Fruit fly (Drosophila melanogaster) whole organism, adult: Measurements from ENCODE around the gene Acat1.

ENCODE experiments used
- CG11617 ChIP-seq: fragments of 200-800 bp; sonication (Bioruptor generic); optimal IDR thresholded peaks from 2 replicates; lab custom pipeline; 2017; ENCODE audit warnings: mild to moderate bottlenecking, missing biosample characterization, missing genetic modification reagents, missing genetic modification characterization
- CG12768 ChIP-seq: fragments of 200-800 bp; sonication (Bioruptor generic); optimal IDR thresholded peaks from 2 replicates; lab custom pipeline; 2017; ENCODE audit warnings: missing biosample characterization, missing genetic modification characterization, mild to moderate bottlenecking, moderate library complexity, missing genetic modification reagents
- CG14711 ChIP-seq: fragments of 200-800 bp; sonication (Bioruptor generic); optimal IDR thresholded peaks from 2 replicates; lab custom pipeline; 2018; ENCODE audit warnings: missing biosample characterization, mild to moderate bottlenecking, missing genetic modification characterization, moderate library complexity
- CG1620 ChIP-seq: fragments of 200-800 bp; sonication (Bioruptor generic); optimal IDR thresholded peaks from 2 replicates; lab custom pipeline; 2016; ENCODE audit warnings: missing biosample characterization, missing genetic modification characterization
- CG33017 ChIP-seq: fragments of 200-800 bp; sonication (Bioruptor generic); optimal IDR thresholded peaks from 2 replicates; lab custom pipeline; 2018; ENCODE audit warnings: missing biosample characterization, mild to moderate bottlenecking, missing genetic modification characterization, moderate library complexity
- CG5204 ChIP-seq: fragments of 200-800 bp; sonication (Bioruptor generic); optimal IDR thresholded peaks from 2 replicates; lab custom pipeline; 2016; ENCODE audit warnings: missing biosample characterization, missing genetic modification characterization
- CG7045 ChIP-seq: fragments of 200-800 bp; sonication (Bioruptor generic); optimal IDR thresholded peaks from 2 replicates; lab custom pipeline; 2017; ENCODE audit warnings: missing biosample characterization, mild to moderate bottlenecking, missing genetic modification characterization
- CG7101 ChIP-seq: fragments of 200-800 bp; sonication (Bioruptor generic); optimal IDR thresholded peaks from 2 replicates; lab custom pipeline; 2018; ENCODE audit warnings: missing biosample characterization, mild to moderate bottlenecking, missing genetic modification characterization, moderate library complexity
- Clk ChIP-seq: fragments of 200-800 bp; sonication (Bioruptor generic); optimal IDR thresholded peaks from 2 replicates; lab custom pipeline; 2017; ENCODE audit warnings: missing biosample characterization, missing genetic modification characterization
- Crg-1 ChIP-seq: fragments of 200-800 bp; sonication (Bioruptor generic); optimal IDR thresholded peaks from 2 replicates; lab custom pipeline; 2016; ENCODE audit warnings: missing biosample characterization, missing genetic modification characterization
- Hr96 ChIP-seq: fragments of 200-800 bp; sonication (Bioruptor generic); optimal IDR thresholded peaks from 2 replicates; lab custom pipeline; 2016; ENCODE audit warnings: missing biosample characterization, missing genetic modification characterization
- Mnt ChIP-seq: fragments of 200-800 bp; sonication (Bioruptor generic); optimal IDR thresholded peaks from 2 replicates; lab custom pipeline; 2016; ENCODE audit warnings: missing biosample characterization, mild to moderate bottlenecking, missing genetic modification characterization
- bab1 ChIP-seq: fragments of 200-800 bp; sonication (Bioruptor generic); optimal IDR thresholded peaks from 3 replicates; lab custom pipeline; 2019; ENCODE audit warnings: missing biosample characterization, mild to moderate bottlenecking, missing genetic modification characterization, moderate library complexity
- cic ChIP-seq: fragments of 200-800 bp; sonication (Bioruptor generic); optimal IDR thresholded peaks from 2 replicates; lab custom pipeline; 2017; ENCODE audit warnings: missing biosample characterization, mild to moderate bottlenecking, missing genetic modification characterization, moderate library complexity
- cnc ChIP-seq, 2 experiments: fragments of >200 bp; optimal IDR thresholded peaks; 2 replicates each; lab custom pipeline; 2017
- kay ChIP-seq: fragments of 200-800 bp; sonication (Bioruptor generic); peaks from one replicate; lab custom pipeline; 2016; ENCODE audit warnings: missing biosample characterization, missing genetic modification characterization, borderline replicate concordance
- ovo ChIP-seq: fragments of 200-800 bp; sonication (Bioruptor generic); optimal IDR thresholded peaks from 2 replicates; lab custom pipeline; 2016; ENCODE audit warnings: missing biosample characterization, missing genetic modification characterization
- pad ChIP-seq: fragments of 200-800 bp; sonication (Bioruptor generic); optimal IDR thresholded peaks from 3 replicates; lab custom pipeline; 2017; ENCODE audit warnings: missing biosample characterization, missing genetic modification characterization, mild to moderate bottlenecking, moderate library complexity, missing genetic modification reagents
- tj ChIP-seq: fragments of 200-800 bp; sonication (Bioruptor generic); optimal IDR thresholded peaks from 3 replicates; lab custom pipeline; 2017; ENCODE audit warnings: missing biosample characterization, mild to moderate bottlenecking, missing genetic modification characterization, moderate library complexity
- toe ChIP-seq: fragments of 200-800 bp; sonication (Bioruptor generic); optimal IDR thresholded peaks from 2 replicates; lab custom pipeline; 2016; ENCODE audit warnings: missing biosample characterization, missing genetic modification characterization

Acat1 gene

dm6 chrX:7883926-7884325 lies 4.7 kb downstream of the Acat1 start, which contains the start of gene Ir7f:
TSS of gene Ir7f (minus strand) at chrX:7884026.
- TF ChIP-seq pad (GFP tag; lab: Kevin White, UChicago), result no peak
- no peak for TF ChIP-seq Clk (GFP tag; lab: Kevin White, UChicago)
- TF ChIP-seq cnc (optimal IDR thresholded peaks at IDR 0.05; lab: Kevin White, UChicago), result no peak
- TF ChIP-seq toe, result no peak
- TF ChIP-seq cic (GFP tag; lab: Kevin White, UChicago), result no peak
- TF ChIP-seq tj (GFP tag; lab: Kevin White, UChicago), result no peak
- no peak for TF ChIP-seq ovo (GFP tag; lab: Kevin White, UChicago)
- TF ChIP-seq Crg-1 (GFP tag; lab: Kevin White, UChicago), result no peak
- TF ChIP-seq CG14711 (tag; lab: Kevin White, UChicago), result no peak
- TF ChIP-seq Mnt (GFP tag; lab: Kevin White, UChicago), result no peak
- TF ChIP-seq Hr96 (GFP tag; lab: Kevin White, UChicago), result no peak
- no peak for TF ChIP-seq CG5204
- TF ChIP-seq CG12768, result no peak
- TF ChIP-seq kay, result no peak

- TF ChIP-seq bab1 (GFP tag; lab: Kevin White, UChicago), result no peak
- TF ChIP-seq Clk (GFP tag; lab: Kevin White, UChicago), result no peak
- no peak for TF ChIP-seq CG12768
Measured at dm6 chrX:7881579-7881978, 7.0 kb downstream of the Acat1 start, which contains the start of gene Ir7e. TSS of gene Ir7e (minus strand) at chrX:7881679.

DNA sequence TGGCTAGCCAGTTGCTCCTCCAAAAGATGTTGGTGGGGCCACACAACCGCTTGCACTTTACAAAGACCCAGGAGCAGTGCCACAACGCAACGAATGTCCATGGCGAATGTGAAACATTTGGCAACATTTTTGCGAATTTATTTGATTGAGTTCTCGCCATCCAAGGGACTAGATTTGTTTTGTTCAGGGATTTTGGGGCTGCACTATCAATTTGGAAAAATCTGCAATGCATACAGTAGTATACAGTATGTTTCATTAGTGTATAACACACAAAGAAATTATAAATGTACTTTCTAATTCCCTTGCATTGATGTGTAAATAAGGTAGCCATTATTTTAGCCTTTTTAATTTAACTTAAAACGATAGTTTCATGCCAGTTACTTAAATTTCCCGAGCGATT lies 9.8 kb downstream of the Acat1 start, which contains the start of gene Ir7d:
TSS of gene Ir7d (minus strand) at position 101 of the 400 bp plus-strand sequence.
- TF ChIP-seq toe (no peak), Clk (GFP tag; lab: Kevin White, UChicago) (no peak), CG12768 (no peak), CG14711 (tag; lab: Kevin White, UChicago) (no peak), tj (GFP tag; lab: Kevin White, UChicago) (no peak)

- no peak for TF ChIP-seq kay
- no peak for TF ChIP-seq tj (GFP tag; lab: Kevin White, UChicago)
- no peak for TF ChIP-seq Mnt (GFP tag; lab: Kevin White, UChicago)
- TF ChIP-seq Hr96 (GFP tag; lab: Kevin White, UChicago), result no peak
- no peak for TF ChIP-seq toe
- no peak for TF ChIP-seq CG7045
- TF ChIP-seq pad (GFP tag; lab: Kevin White, UChicago), result no peak
- TF ChIP-seq Clk (GFP tag; lab: Kevin White, UChicago), result no peak
Measured at dm6 chrX:7874094-7874493, 14.5 kb downstream of the Acat1 start, which contains the start of gene Ir7c. TSS of gene Ir7c (plus strand) at chrX:7874394.

DNA sequence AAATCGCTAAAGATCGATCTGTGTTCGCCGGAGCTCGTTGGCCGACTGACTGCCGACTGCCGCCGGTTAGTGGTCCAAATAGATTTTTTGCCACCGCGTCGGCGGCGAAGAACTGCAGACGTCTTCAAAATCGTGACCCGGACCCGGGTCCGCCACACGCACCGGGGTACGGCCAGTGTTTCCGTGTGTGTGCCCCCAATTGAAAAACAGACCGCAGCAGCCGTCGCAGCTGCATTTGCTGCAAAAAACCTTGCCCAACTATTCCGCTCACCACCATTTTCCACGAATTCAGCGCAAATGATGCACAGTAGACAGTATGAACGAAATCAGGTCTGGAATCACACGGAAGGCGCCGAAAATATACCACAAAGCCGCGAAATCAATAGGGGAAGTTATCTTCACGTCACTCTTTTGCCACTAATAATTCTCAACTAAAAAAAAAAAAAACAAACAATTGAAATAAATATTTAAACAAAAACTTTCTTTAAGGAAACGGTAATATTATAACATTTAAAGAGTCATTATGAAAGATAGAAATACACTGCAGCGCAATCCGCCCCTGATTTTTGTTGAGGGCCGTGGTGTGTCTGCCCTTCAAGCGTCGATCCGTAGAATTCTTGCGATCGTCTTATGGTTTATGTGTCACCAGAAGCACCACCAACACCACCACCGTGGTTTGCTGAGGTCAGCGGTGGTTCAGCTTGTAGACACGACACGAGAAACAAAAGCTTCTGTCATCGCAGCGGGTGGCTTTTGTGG lies 15.2 kb downstream of the Acat1 start, which contains the start of gene dec:
TSS of gene dec (minus strand) at position 51 of the 759 bp plus-strand sequence.
- TF ChIP-seq Clk (GFP tag; lab: Kevin White, UChicago) (no peak), CG7101 (tag; lab: Kevin White, UChicago) (no peak), cnc (optimal IDR thresholded peaks at IDR 0.05; lab: Kevin White, UChicago) (no peak), CG1620 (GFP tag; lab: Kevin White, UChicago) (no peak), CG7045 (no peak), toe (no peak), CG5204 (no peak), CG12768 (no peak), CG11617 (GFP tag; lab: Kevin White, UChicago) (no peak), CG14711 (tag; lab: Kevin White, UChicago) (peak; percentile 26), pad (GFP tag; lab: Kevin White, UChicago) (peak; percentile 17), bab1 (GFP tag; lab: Kevin White, UChicago) (peak; percentile 88), cic (GFP tag; lab: Kevin White, UChicago) (no peak), Hr96 (GFP tag; lab: Kevin White, UChicago) (no peak), Crg-1 (GFP tag; lab: Kevin White, UChicago) (no peak), kay (no peak), tj (GFP tag; lab: Kevin White, UChicago) (peak; percentile 95), Mnt (GFP tag; lab: Kevin White, UChicago) (no peak), CG33017 (no peak), ovo (GFP tag; lab: Kevin White, UChicago) (no peak)

- TF ChIP-seq tj (GFP tag; lab: Kevin White, UChicago) (no peak), ovo (GFP tag; lab: Kevin White, UChicago) (no peak), cic (GFP tag; lab: Kevin White, UChicago) (no peak), Mnt (GFP tag; lab: Kevin White, UChicago) (no peak), CG7101 (tag; lab: Kevin White, UChicago) (no peak), CG1620 (GFP tag; lab: Kevin White, UChicago) (no peak), CG14711 (tag; lab: Kevin White, UChicago) (no peak), CG33017 (no peak), cnc (optimal IDR thresholded peaks at IDR 0.05; lab: Kevin White, UChicago) (no peak), Clk (GFP tag; lab: Kevin White, UChicago) (no peak)
Measured at dm6 chrX:7866868-7867267, 21.7 kb downstream of the Acat1 start, which contains the start of gene Ir7b. TSS of gene Ir7b (minus strand) at chrX:7866968.
